Worm (Caenorhabditis elegans) whole organism, L2 larva: Measurements from ENCODE around the gene F16G10.14.
A peak's percentile ranks its signal among the peaks of the same experiment; 100 is the strongest.

Experiments used
- C34F6.9 ChIP-seq: fragments of 150-350 bp; optimal IDR thresholded peaks from 2 replicates; lab custom pipeline; 2014; ENCODE audit warnings: missing biosample characterization, missing genetic modification characterization
- R02D3.7 ChIP-seq: fragments of 150-350 bp; optimal IDR thresholded peaks from 2 replicates; lab custom pipeline; 2014; ENCODE audit warnings: missing biosample characterization, missing genetic modification characterization
- alr-1 ChIP-seq: fragments of 150-350 bp; optimal IDR thresholded peaks from 2 replicates; lab custom pipeline; 2014; ENCODE audit warnings: missing biosample characterization, missing genetic modification characterization
- aly-2 ChIP-seq: fragments of 150-350 bp; optimal IDR thresholded peaks from 2 replicates; lab custom pipeline; 2014; ENCODE audit warnings: missing biosample characterization, missing genetic modification characterization
- ama-1 ChIP-seq: fragments of 150-350 bp; optimal IDR thresholded peaks from 2 replicates; lab custom pipeline; 2018; ENCODE audit warnings: inconsistent platforms
- ceh-16 ChIP-seq: fragments of 150-350 bp; optimal IDR thresholded peaks from 2 replicates; lab custom pipeline; 2014; ENCODE audit warnings: missing biosample characterization, missing genetic modification characterization
- ceh-82 ChIP-seq: fragments of 150-350 bp; optimal IDR thresholded peaks from 2 replicates; lab custom pipeline; 2014; ENCODE audit warnings: missing biosample characterization, missing genetic modification characterization
- crh-2 ChIP-seq: sonication (generic microtip); optimal IDR thresholded peaks from 2 replicates; lab custom pipeline; 2017; ENCODE audit warnings: missing biosample characterization, missing genetic modification characterization
- dmd-4 ChIP-seq: sonication (generic microtip); optimal IDR thresholded peaks from 2 replicates; lab custom pipeline; 2017; ENCODE audit warnings: missing biosample characterization, missing genetic modification characterization
- egl-27 ChIP-seq: sonication (generic microtip); optimal IDR thresholded peaks from 3 replicates; lab custom pipeline; 2017; ENCODE audit warnings: missing biosample characterization, missing genetic modification reagents, missing genetic modification characterization
- elt-3 ChIP-seq: sonication (generic microtip); optimal IDR thresholded peaks from 2 replicates; lab custom pipeline; 2017; ENCODE audit warnings: missing biosample characterization, missing genetic modification characterization
- fos-1 ChIP-seq: fragments of 150-350 bp; optimal IDR thresholded peaks from 2 replicates; lab custom pipeline; 2014; ENCODE audit warnings: missing biosample characterization, missing genetic modification characterization
- lin-11 ChIP-seq: fragments of 150-350 bp; sonication (generic microtip); optimal IDR thresholded peaks from 2 replicates; lab custom pipeline; 2014; ENCODE audit warnings: missing biosample characterization, missing genetic modification characterization, inconsistent platforms, mixed read lengths
- lin-13 ChIP-seq: fragments of 150-350 bp; optimal IDR thresholded peaks from 2 replicates; lab custom pipeline; 2014; ENCODE audit warnings: missing biosample characterization, missing genetic modification reagents, missing genetic modification characterization
- mab-5 ChIP-seq: fragments of 150-350 bp; optimal IDR thresholded peaks from 2 replicates; lab custom pipeline; 2014; ENCODE audit warnings: missing biosample characterization, missing genetic modification characterization
- mbf-1 ChIP-seq: sonication (generic microtip); optimal IDR thresholded peaks from 2 replicates; lab custom pipeline; 2017; ENCODE audit warnings: missing biosample characterization, missing genetic modification characterization
- mdl-1 ChIP-seq, 2 experiments: fragments of 150-350 bp in 1 of 2; sonication (generic microtip) in 1 of 2; optimal IDR thresholded peaks; 2 replicates each; lab custom pipeline; 2017; ENCODE audit warnings: missing biosample characterization in 2 of 2, missing genetic modification characterization in 2 of 2
- nhr-10 ChIP-seq: sonication (generic microtip); optimal IDR thresholded peaks from 2 replicates; lab custom pipeline; 2017; ENCODE audit warnings: missing biosample characterization, missing genetic modification characterization
- nhr-11 ChIP-seq: fragments of 150-350 bp; optimal IDR thresholded peaks from 2 replicates; lab custom pipeline; 2014; ENCODE audit warnings: missing biosample characterization, missing genetic modification characterization
- nhr-129 ChIP-seq: fragments of 150-350 bp; optimal IDR thresholded peaks from 2 replicates; lab custom pipeline; 2014; ENCODE audit warnings: missing biosample characterization, missing genetic modification characterization
- nhr-21 ChIP-seq: fragments of 150-350 bp; optimal IDR thresholded peaks from 2 replicates; lab custom pipeline; 2014; ENCODE audit warnings: missing biosample characterization, missing genetic modification characterization
- nhr-23 ChIP-seq: fragments of 150-350 bp; optimal IDR thresholded peaks from 2 replicates; lab custom pipeline; 2014; ENCODE audit warnings: missing biosample characterization, missing genetic modification reagents, missing genetic modification characterization
- nhr-237 ChIP-seq: fragments of 150-350 bp; optimal IDR thresholded peaks from 2 replicates; lab custom pipeline; 2014; ENCODE audit warnings: missing biosample characterization, missing genetic modification characterization
- nhr-25 ChIP-seq: fragments of 150-350 bp; sonication (generic microtip); optimal IDR thresholded peaks from 3 replicates; lab custom pipeline; 2014; ENCODE audit warnings: missing biosample characterization, missing genetic modification characterization
- sem-4 ChIP-seq: fragments of 150-350 bp; optimal IDR thresholded peaks from 2 replicates; lab custom pipeline; 2014; ENCODE audit warnings: missing biosample characterization, missing genetic modification reagents, missing genetic modification characterization
- skn-1 ChIP-seq: sonication (generic microtip); optimal IDR thresholded peaks from 2 replicates; lab custom pipeline; 2017; ENCODE audit warnings: missing biosample characterization, missing genetic modification characterization
- sma-3 ChIP-seq: sonication (generic microtip); optimal IDR thresholded peaks from 2 replicates; lab custom pipeline; 2016; ENCODE audit warnings: missing genetic modification reagents, missing genetic modification characterization, missing compliant biosample characterization
- sma-9 ChIP-seq, 2 experiments: fragments of 150-350 bp in 1 of 2; sonication (generic microtip) in 1 of 2; optimal IDR thresholded peaks; 2 replicates each; lab custom pipeline; 2014 to 2016; ENCODE audit warnings: missing genetic modification characterization in 2 of 2, mild to moderate bottlenecking in 1 of 2, missing biosample characterization in 1 of 2, missing compliant biosample characterization in 1 of 2, missing genetic modification reagents in 1 of 2, moderate library complexity in 1 of 2
- unc-39 ChIP-seq: fragments of 150-350 bp; optimal IDR thresholded peaks from 2 replicates; lab custom pipeline; 2014; ENCODE audit warnings: missing biosample characterization, missing genetic modification characterization
- unc-55 ChIP-seq: fragments of 150-350 bp; sonication (generic microtip); optimal IDR thresholded peaks from 3 replicates; lab custom pipeline; 2014; ENCODE audit warnings: missing biosample characterization, missing genetic modification reagents, missing genetic modification characterization
- unc-62 ChIP-seq: fragments of 150-350 bp; optimal IDR thresholded peaks from 2 replicates; lab custom pipeline; 2014; ENCODE audit warnings: missing biosample characterization, missing genetic modification reagents, missing genetic modification characterization
- zag-1 ChIP-seq: fragments of 150-350 bp; optimal IDR thresholded peaks from 2 replicates; lab custom pipeline; 2014; ENCODE audit warnings: missing biosample characterization, missing genetic modification characterization
- ztf-11 ChIP-seq: sonication (generic microtip); optimal IDR thresholded peaks from 2 replicates; lab custom pipeline; 2017; ENCODE audit warnings: missing biosample characterization, missing genetic modification characterization
- ztf-4 ChIP-seq: fragments of 150-350 bp; optimal IDR thresholded peaks from 2 replicates; lab custom pipeline; 2014; ENCODE audit warnings: missing biosample characterization, missing genetic modification characterization

Gene F16G10.14

DNA sequence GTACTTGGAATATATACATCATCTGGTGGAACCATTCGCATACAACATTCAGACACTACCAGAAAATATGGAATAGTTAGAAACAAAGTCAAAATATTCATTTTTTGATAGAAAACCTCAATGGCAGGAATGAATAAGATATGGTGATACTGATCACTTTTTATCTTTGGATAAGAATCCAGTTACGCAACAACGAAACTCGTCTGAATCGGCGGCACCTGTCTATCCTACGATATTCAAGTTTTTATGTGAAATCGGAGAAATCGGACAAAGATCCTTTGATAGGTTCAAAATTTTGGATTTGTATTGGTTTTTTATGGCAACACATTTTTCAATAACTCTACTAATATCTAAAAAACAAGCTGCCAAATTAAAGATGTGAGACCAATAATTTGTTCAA lies at the start of gene F16G10.14:
Gene F16G10.14 (minus strand): TSS at position 101 of the 400 bp plus-strand sequence.
- TF ChIP-seq unc-39, result no peak
- no peak for TF ChIP-seq nhr-11 (tag; lab: Kevin White, UChicago)
- no peak for TF ChIP-seq dmd-4 (tag; lab: Kevin White, UChicago)

ce11 chrII:2446727-2447126 lies 47.9 kb upstream of the F16G10.14 start:
- TF ChIP-seq fos-1 (no peak), elt-3 (tag; lab: Kevin White, UChicago) (no peak), nhr-25 (tag; lab: Kevin White, UChicago) (no peak), nhr-11 (tag; lab: Kevin White, UChicago) (no peak), unc-55 (GFP tag; lab: Kevin White, UChicago) (no peak), nhr-23 (tag; lab: Kevin White, UChicago) (no peak), ztf-11 (tag; lab: Kevin White, UChicago) (no peak)

DNA sequence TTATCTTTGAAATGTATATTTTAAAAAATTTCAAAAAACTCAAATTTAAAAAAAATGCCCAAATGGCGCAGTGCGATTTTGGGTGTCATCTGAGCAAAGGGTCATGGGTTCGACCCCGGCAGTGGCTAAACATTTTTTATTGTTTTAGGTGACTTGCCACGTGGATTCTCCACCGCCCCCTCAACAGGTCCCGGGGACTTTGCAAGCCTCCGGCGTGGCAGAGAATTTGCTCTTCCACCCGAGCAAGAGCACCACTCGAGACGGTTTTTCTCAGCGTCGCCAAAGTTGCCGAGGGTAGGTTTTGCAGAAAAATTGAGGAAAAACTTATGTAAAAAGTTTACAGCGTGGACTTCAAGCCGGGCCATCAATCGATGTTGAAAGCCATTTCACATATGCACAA lies 46.4 kb upstream of the F16G10.14 start:
- no peak for TF ChIP-seq fos-1
- no peak for TF ChIP-seq ztf-4 (tag; lab: Kevin White, UChicago)
- no peak for TF ChIP-seq egl-27 (tag; lab: Kevin White, UChicago)

ce11 chrII:2442979-2443378 lies 44.2 kb upstream of the F16G10.14 start, which contains the start of gene vab-19:
Gene vab-19, plus strand, starts transcription at chrII:2443279.
- TF ChIP-seq nhr-129 (tag; lab: Kevin White, UChicago) (no peak), sma-3 (GFP tag; lab: Kevin White, UChicago) (no peak), mab-5 (tag; lab: Kevin White, UChicago) (no peak), alr-1 (tag; lab: Kevin White, UChicago) (no peak), C34F6.9 (no peak), ceh-82 (tag; lab: Kevin White, UChicago) (no peak), unc-55 (GFP tag; lab: Kevin White, UChicago) (no peak), fos-1 (no peak), R02D3.7 (tag; lab: Kevin White, UChicago) (no peak), nhr-11 (tag; lab: Kevin White, UChicago) (no peak), ama-1 (lab: Kevin White, UChicago) (no peak)

DNA sequence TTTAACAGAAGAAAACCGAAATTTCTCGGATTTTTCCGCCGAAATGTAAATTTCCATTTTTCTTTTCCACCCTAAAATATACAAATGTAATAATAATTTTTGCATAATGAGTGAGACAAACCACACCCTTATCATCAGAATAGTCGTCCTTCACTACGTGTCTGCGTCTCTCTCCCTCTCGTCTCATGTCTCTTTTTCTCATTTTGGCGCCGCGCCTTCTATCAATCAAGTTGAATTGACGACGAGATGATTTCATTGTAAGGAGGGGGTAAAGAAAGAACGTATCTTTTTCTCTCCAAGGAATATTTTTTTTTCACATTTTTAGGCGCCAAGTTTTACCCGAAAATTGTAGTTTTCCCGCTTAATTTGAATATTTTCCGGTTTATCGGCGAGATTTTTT lies 43.5 kb upstream of the F16G10.14 start:
- TF ChIP-seq mbf-1 (tag; lab: Kevin White, UChicago) (no peak), aly-2 (no peak), skn-1 (tag; lab: Kevin White, UChicago) (no peak), lin-13 (GFP tag; lab: Kevin White, UChicago) (peak; percentile 8), lin-11 (tag; lab: Kevin White, UChicago) (no peak), ztf-11 (tag; lab: Kevin White, UChicago) (no peak), nhr-129 (tag; lab: Kevin White, UChicago) (no peak), mdl-1 (tag; optimal IDR thresholded peaks at IDR 0.05; lab: Kevin White, UChicago) (no peak), ceh-16 (tag; lab: Kevin White, UChicago) (peak; percentile 23), sem-4 (tag; lab: Kevin White, UChicago) (no peak), R02D3.7 (tag; lab: Kevin White, UChicago) (no peak), nhr-25 (tag; lab: Kevin White, UChicago) (peak; percentile 33), sma-9 (GFP tag; optimal IDR thresholded peaks at IDR 0.05; lab: Kevin White, UChicago) (peak; percentile 89), sma-9 (tag; optimal IDR thresholded peaks at IDR 0.05; lab: Kevin White, UChicago) (no peak), sma-3 (GFP tag; lab: Kevin White, UChicago) (peak; percentile 78), nhr-237 (tag; lab: Kevin White, UChicago) (no peak), nhr-21 (tag; lab: Kevin White, UChicago) (no peak), crh-2 (peak; percentile 36), C34F6.9 (peak; percentile 13), nhr-10 (tag; lab: Kevin White, UChicago) (no peak), ztf-4 (tag; lab: Kevin White, UChicago) (no peak), fos-1 (peak; percentile 31), zag-1 (tag; lab: Kevin White, UChicago) (no peak), unc-62 (no peak), unc-55 (GFP tag; lab: Kevin White, UChicago) (no peak)
